Fruit fly (Drosophila melanogaster) whole organism, prepupa: ENCODE measurements around the gene Etl1.

Experiments used
- Blimp-1 ChIP-seq: fragments of 200-800 bp; sonication (Bioruptor generic); optimal IDR thresholded peaks from 3 replicates; lab custom pipeline; 2017; ENCODE audit warnings: missing biosample characterization, missing genetic modification characterization, mild to moderate bottlenecking, moderate library complexity, missing genetic modification reagents
- CG10631 ChIP-seq: fragments of 200-800 bp; sonication (Bioruptor generic); optimal IDR thresholded peaks from 2 replicates; lab custom pipeline; 2016; ENCODE audit warnings: missing biosample characterization, missing genetic modification characterization
- CG10669 ChIP-seq: fragments of 200-800 bp; sonication (Bioruptor generic); optimal IDR thresholded peaks from 3 replicates; lab custom pipeline; 2018; ENCODE audit warnings: missing biosample characterization, mild to moderate bottlenecking, missing genetic modification characterization, moderate library complexity
- CG11294 ChIP-seq: fragments of 200-800 bp; sonication (Bioruptor generic); IDR thresholded peaks from 2 replicates; pipeline ENCODE4 v1.3.6; 2022; ENCODE audit warnings: missing biosample characterization, missing genetic modification characterization
- CG11762 ChIP-seq: fragments of 200-800 bp; sonication (Bioruptor generic); optimal IDR thresholded peaks from 3 replicates; lab custom pipeline; 2016; ENCODE audit warnings: missing biosample characterization, missing genetic modification characterization; ENCODE audit not compliant: insufficient read depth
- CG15336 ChIP-seq: fragments of 200-800 bp; sonication (Bioruptor generic); IDR thresholded peaks from 2 replicates; pipeline ENCODE4 v1.3.6; 2022; ENCODE audit warnings: missing biosample characterization, missing genetic modification characterization
- CG1621 ChIP-seq: fragments of 200-800 bp; sonication (Bioruptor generic); optimal IDR thresholded peaks from 3 replicates; lab custom pipeline; 2018; ENCODE audit warnings: missing biosample characterization, mild to moderate bottlenecking, missing genetic modification characterization
- CG16779 ChIP-seq: fragments of 200-800 bp; sonication (Bioruptor generic); optimal IDR thresholded peaks from 3 replicates; lab custom pipeline; 2017; ENCODE audit warnings: missing biosample characterization, mild to moderate bottlenecking, missing genetic modification characterization
- CG3032 ChIP-seq: fragments of 200-800 bp; optimal IDR thresholded peaks from 2 replicates; lab custom pipeline; 2019; ENCODE audit warnings: missing biosample characterization, mild to moderate bottlenecking, missing genetic modification characterization, moderate library complexity
- CG32006 ChIP-seq: fragments of 200-800 bp; sonication (Bioruptor generic); optimal IDR thresholded peaks from 3 replicates; lab custom pipeline; 2017; ENCODE audit warnings: missing biosample characterization, mild to moderate bottlenecking, missing genetic modification characterization
- CG34406 ChIP-seq: fragments of 200-800 bp; sonication (Bioruptor generic); optimal IDR thresholded peaks from 3 replicates; lab custom pipeline; 2016; ENCODE audit warnings: missing biosample characterization, missing genetic modification characterization
- CG3919 ChIP-seq: fragments of 200-800 bp; sonication (Bioruptor generic); optimal IDR thresholded peaks from 3 replicates; lab custom pipeline; 2016; ENCODE audit warnings: missing biosample characterization, missing genetic modification characterization
- CG4318 ChIP-seq: fragments of 200-800 bp; sonication (Bioruptor generic); optimal IDR thresholded peaks from 3 replicates; lab custom pipeline; 2017; ENCODE audit warnings: missing biosample characterization, mild to moderate bottlenecking, missing genetic modification characterization
- CG6163 ChIP-seq: fragments of 200-800 bp; sonication (Bioruptor generic); IDR thresholded peaks from 3 replicates; pipeline ENCODE4 v1.3.6; 2022; ENCODE audit warnings: missing biosample characterization, missing genetic modification characterization
- CG6276 ChIP-seq: fragments of 200-800 bp; sonication (Bioruptor generic); optimal IDR thresholded peaks from 2 replicates; lab custom pipeline; 2017; ENCODE audit warnings: missing biosample characterization, mild to moderate bottlenecking, missing genetic modification characterization
- CG6792 ChIP-seq: fragments of 200-800 bp; sonication (Bioruptor generic); optimal IDR thresholded peaks from 3 replicates; lab custom pipeline; 2016; ENCODE audit warnings: missing biosample characterization, missing genetic modification characterization
- CG6854 ChIP-seq: fragments of 200-800 bp; sonication (Bioruptor generic); optimal IDR thresholded peaks from 2 replicates; lab custom pipeline; 2017; ENCODE audit warnings: missing biosample characterization, mild to moderate bottlenecking, missing genetic modification characterization
- CG7368 ChIP-seq: fragments of 200-800 bp; sonication (Bioruptor generic); optimal IDR thresholded peaks from 3 replicates; lab custom pipeline; 2016; ENCODE audit warnings: missing biosample characterization, missing genetic modification characterization
- CG8119 ChIP-seq: fragments of 200-800 bp; sonication (Bioruptor generic); IDR thresholded peaks from 3 replicates; pipeline ENCODE4 v1.3.6; 2022; ENCODE audit warnings: missing biosample characterization, missing genetic modification characterization
- CG8319 ChIP-seq: fragments of 200-800 bp; sonication (Bioruptor generic); optimal IDR thresholded peaks from 3 replicates; lab custom pipeline; 2016; ENCODE audit warnings: missing biosample characterization, missing genetic modification characterization
- CG8632 ChIP-seq: fragments of 200-800 bp; sonication (Bioruptor generic); optimal IDR thresholded peaks from 3 replicates; lab custom pipeline; 2016; ENCODE audit warnings: missing biosample characterization, missing genetic modification characterization
- CG9139 ChIP-seq: fragments of 200-800 bp; sonication (Bioruptor generic); optimal IDR thresholded peaks from 3 replicates; lab custom pipeline; 2017; ENCODE audit warnings: missing biosample characterization, mild to moderate bottlenecking, missing genetic modification characterization
- Eip75B ChIP-seq: fragments of 200-800 bp; sonication (Bioruptor generic); optimal IDR thresholded peaks from 3 replicates; lab custom pipeline; 2016; ENCODE audit warnings: missing biosample characterization, missing genetic modification characterization
- Eip78C ChIP-seq: fragments of 200-800 bp; sonication (Bioruptor generic); peaks from one replicate; lab custom pipeline; 2016; ENCODE audit warnings: missing biosample characterization, missing genetic modification characterization
- Ets21C ChIP-seq: fragments of 200-800 bp; sonication (Bioruptor generic); optimal IDR thresholded peaks from 3 replicates; lab custom pipeline; 2016; ENCODE audit warnings: missing biosample characterization, missing genetic modification characterization
- Ets96B ChIP-seq: fragments of 200-800 bp; optimal IDR thresholded peaks from 2 replicates; lab custom pipeline; 2019; ENCODE audit warnings: missing biosample characterization, mild to moderate bottlenecking, missing genetic modification characterization, moderate library complexity
- Gug ChIP-seq: fragments of 200-800 bp; sonication (Bioruptor generic); IDR thresholded peaks from 2 replicates; pipeline ENCODE4 v1.3.6; 2022; ENCODE audit warnings: missing biosample characterization, missing genetic modification characterization
- Hr38 ChIP-seq: sonication (Bioruptor generic); optimal IDR thresholded peaks from 2 replicates; lab custom pipeline; 2016; ENCODE audit warnings: missing biosample characterization, missing genetic modification characterization
- Hr39 ChIP-seq: fragments of 200-800 bp; sonication (Bioruptor generic); optimal IDR thresholded peaks from 2 replicates; lab custom pipeline; 2016; ENCODE audit warnings: missing biosample characterization, missing genetic modification characterization
- Hr4 ChIP-seq: fragments of 200-800 bp; sonication (Bioruptor generic); optimal IDR thresholded peaks from 3 replicates; lab custom pipeline; 2016; ENCODE audit warnings: missing biosample characterization, missing genetic modification characterization
- Met ChIP-seq: fragments of 200-800 bp; sonication (Bioruptor generic); optimal IDR thresholded peaks from 3 replicates; lab custom pipeline; 2016; ENCODE audit warnings: missing biosample characterization, missing genetic modification characterization
- OdsH ChIP-seq: fragments of 200-800 bp; sonication (Bioruptor generic); optimal IDR thresholded peaks from 3 replicates; lab custom pipeline; 2016; ENCODE audit warnings: missing biosample characterization, missing genetic modification characterization
- Smox ChIP-seq: fragments of 200-800 bp; sonication (Bioruptor generic); optimal IDR thresholded peaks from 3 replicates; lab custom pipeline; 2016; ENCODE audit warnings: missing biosample characterization, missing genetic modification characterization
- Sox102F ChIP-seq: fragments of 200-800 bp; sonication (Bioruptor generic); optimal IDR thresholded peaks from 2 replicates; lab custom pipeline; 2016; ENCODE audit warnings: missing biosample characterization, mild to moderate bottlenecking, missing genetic modification characterization
- Sox15 ChIP-seq: fragments of 200-800 bp; sonication (Bioruptor generic); optimal IDR thresholded peaks from 3 replicates; lab custom pipeline; 2016; ENCODE audit warnings: missing biosample characterization, missing genetic modification characterization
- achi ChIP-seq: fragments of 200-800 bp; sonication (Bioruptor generic); optimal IDR thresholded peaks from 3 replicates; lab custom pipeline; 2016; ENCODE audit warnings: missing biosample characterization, missing genetic modification characterization
- acj6 ChIP-seq: fragments of 200-800 bp; sonication (Bioruptor generic); optimal IDR thresholded peaks from 3 replicates; lab custom pipeline; 2016; ENCODE audit warnings: missing biosample characterization, missing genetic modification characterization
- cyc ChIP-seq: fragments of 200-800 bp; sonication (Bioruptor generic); optimal IDR thresholded peaks from 3 replicates; lab custom pipeline; 2016; ENCODE audit warnings: missing biosample characterization, missing genetic modification characterization
- dsx ChIP-seq: fragments of 200-800 bp; optimal IDR thresholded peaks from 3 replicates; lab custom pipeline; 2019; ENCODE audit warnings: missing biosample characterization, mild to moderate bottlenecking, missing genetic modification characterization, moderate library complexity; ENCODE audit not compliant: poor library complexity, severe bottlenecking
- eg ChIP-seq: fragments of 200-800 bp; sonication (Bioruptor generic); IDR thresholded peaks from 3 replicates; pipeline ENCODE4 v1.3.6; 2022; ENCODE audit warnings: missing biosample characterization, missing genetic modification characterization
- fd59A ChIP-seq: fragments of 200-800 bp; sonication (Bioruptor generic); optimal IDR thresholded peaks from 2 replicates; lab custom pipeline; 2017; ENCODE audit warnings: missing biosample characterization, mild to moderate bottlenecking, missing genetic modification characterization, missing genetic modification reagents
- fd85E ChIP-seq: fragments of 200-800 bp; sonication (Bioruptor generic); optimal IDR thresholded peaks from 3 replicates; lab custom pipeline; 2016; ENCODE audit warnings: missing biosample characterization, missing genetic modification characterization
- fkh ChIP-seq: fragments of 200-800 bp; sonication (Bioruptor generic); optimal IDR thresholded peaks from 3 replicates; lab custom pipeline; 2017; ENCODE audit warnings: missing biosample characterization, mild to moderate bottlenecking, missing genetic modification characterization, moderate library complexity
- lz ChIP-seq: fragments of 200-800 bp; sonication (Bioruptor generic); optimal IDR thresholded peaks from 3 replicates; lab custom pipeline; 2016; ENCODE audit warnings: missing biosample characterization, missing genetic modification characterization
- net ChIP-seq: fragments of 200-800 bp; sonication (Bioruptor generic); optimal IDR thresholded peaks from 3 replicates; lab custom pipeline; 2016; ENCODE audit warnings: missing biosample characterization, missing genetic modification characterization
- pdm3 ChIP-seq: fragments of 200-800 bp; sonication (Bioruptor generic); optimal IDR thresholded peaks from 3 replicates; lab custom pipeline; 2016; ENCODE audit warnings: missing biosample characterization, missing genetic modification characterization
- salr ChIP-seq, 2 experiments: fragments of 200-800 bp; sonication (Bioruptor generic); optimal IDR thresholded peaks; 3 replicates each; lab custom pipeline; 2016 to 2018; ENCODE audit warnings: missing biosample characterization in 2 of 2, missing genetic modification characterization in 2 of 2, mild to moderate bottlenecking in 1 of 2
- ss ChIP-seq, 2 experiments: fragments of 200-800 bp; sonication (Bioruptor generic); optimal IDR thresholded peaks; 2 replicates in 1 of 2; 3 replicates in 1 of 2; lab custom pipeline; 2017 to 2018; ENCODE audit warnings: mild to moderate bottlenecking in 2 of 2, missing biosample characterization in 2 of 2, missing genetic modification characterization in 2 of 2, moderate library complexity in 1 of 2
- vri ChIP-seq: fragments of 200-800 bp; sonication (Bioruptor generic); optimal IDR thresholded peaks from 3 replicates; lab custom pipeline; 2016; ENCODE audit warnings: missing biosample characterization, mild to moderate bottlenecking, missing genetic modification characterization

Etl1 gene

DNA sequence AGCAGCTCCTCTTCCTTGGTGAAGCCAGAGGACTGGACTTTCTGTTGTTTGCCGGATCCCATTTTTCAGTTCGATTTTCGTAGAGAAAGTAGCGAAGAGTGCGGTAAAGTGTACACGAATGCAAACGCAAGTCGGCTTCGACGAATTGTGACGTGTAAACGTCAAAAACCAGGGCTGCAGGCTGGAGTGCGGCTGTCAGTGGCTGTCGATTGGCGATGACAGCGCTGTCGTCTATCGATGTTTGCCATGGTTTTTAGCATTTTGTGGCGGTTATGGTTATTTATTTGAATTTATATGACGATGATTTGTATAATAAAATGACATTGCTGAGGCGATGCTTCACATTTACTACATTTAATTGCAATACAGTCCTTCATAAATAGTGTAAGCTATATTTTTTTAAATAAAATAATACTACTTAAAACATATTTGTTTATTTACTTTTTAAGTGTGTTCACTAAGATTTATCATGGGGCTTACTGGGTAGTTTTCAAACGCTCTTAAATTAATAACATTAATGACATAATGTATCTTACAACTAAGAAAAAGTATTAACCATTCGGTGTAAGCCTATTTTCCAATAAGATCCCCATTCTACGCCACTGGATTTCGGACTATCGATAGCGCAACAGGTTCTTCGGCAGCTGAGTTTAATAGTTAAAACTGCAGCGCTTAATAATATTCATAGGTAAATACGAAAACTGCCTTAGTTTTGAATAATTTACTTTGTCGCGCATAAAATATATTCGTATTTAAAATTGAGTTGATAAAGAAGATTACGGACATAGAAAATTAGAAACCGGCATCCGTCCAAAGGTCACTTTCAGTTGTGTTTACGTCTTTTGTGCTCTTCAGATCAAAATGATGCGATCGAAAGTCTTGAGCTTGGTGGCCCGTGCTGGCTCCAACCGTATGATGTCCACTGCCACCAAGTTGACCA lies 5.9 kb upstream of the Etl1 start, which contains the start of the genes CG5885 and CG4598:
TSS of gene CG5885 (minus strand) at position 311 of the 940 bp plus-strand sequence.
TSS of gene CG4598 (plus strand) at position 599 of the 940 bp plus-strand sequence.
- peak; percentile 83 to 86 for TF ChIP-seq ss (GFP tag; optimal IDR thresholded peaks at IDR 0.05; lab: Kevin White, UChicago)
- TF ChIP-seq CG10631 (GFP tag; lab: Kevin White, UChicago) = peak; percentile 84
- TF ChIP-seq CG11762 (GFP tag; lab: Kevin White, UChicago) = peak; percentile 47
- peak; percentile 45 for TF ChIP-seq fkh (GFP tag; lab: Kevin White, UChicago)
- TF ChIP-seq Sox102F (GFP tag; lab: Kevin White, UChicago) = peak; percentile 71
- TF ChIP-seq CG3919 (GFP tag; lab: Kevin White, UChicago) = peak; percentile 76
- peak; percentile 56 for TF ChIP-seq Sox15
- TF ChIP-seq pdm3 = peak; percentile 78
- peak; percentile 7 for TF ChIP-seq Hr38 (GFP tag; lab: Kevin White, UChicago)
- no peak for TF ChIP-seq fd85E
- peak; percentile 53 for TF ChIP-seq CG10669 (GFP tag; lab: Kevin White, UChicago)
- peak; percentile 29; the same call in 1 of the 2 replicates for TF ChIP-seq CG11294 (GFP tag; lab: Robert Waterston, UW)
- TF ChIP-seq acj6 (GFP tag; lab: Kevin White, UChicago) = peak; percentile 76
- TF ChIP-seq CG9139 (GFP tag; lab: Kevin White, UChicago) = peak; percentile 85
- peak; percentile 63 for TF ChIP-seq CG3032 (tag; lab: Kevin White, UChicago)
- peak; percentile 73 for TF ChIP-seq CG32006 (GFP tag; lab: Kevin White, UChicago)
- TF ChIP-seq achi (GFP tag; lab: Kevin White, UChicago) = peak; percentile 100
- TF ChIP-seq Met (GFP tag; lab: Kevin White, UChicago) = peak; percentile 80
- TF ChIP-seq Gug (GFP tag; lab: Robert Waterston, UW) = peak; percentile 46
- peak; percentile 54 for TF ChIP-seq vri (GFP tag; lab: Kevin White, UChicago)
- peak; percentile 79 for TF ChIP-seq CG34406 (GFP tag; lab: Kevin White, UChicago)
- peak; percentile 35 for TF ChIP-seq dsx
- peak; percentile 73 for TF ChIP-seq CG6792 (GFP tag; lab: Kevin White, UChicago)
- TF ChIP-seq salr (GFP tag; optimal IDR thresholded peaks at IDR 0.05; lab: Kevin White, UChicago) = peak in 1 of 2 experiments; percentile 79
- no peak; the same call in none of the 2 replicates for TF ChIP-seq CG15336 (GFP tag; lab: Robert Waterston, UW)
- TF ChIP-seq Smox = peak; percentile 76
- TF ChIP-seq CG6854 (GFP tag; lab: Kevin White, UChicago) = peak; percentile 7
- TF ChIP-seq eg = peak; percentile 80
- TF ChIP-seq net = peak; percentile 87
- peak; percentile 76 for TF ChIP-seq CG6163 (GFP tag; lab: Robert Waterston, UW)
- TF ChIP-seq Blimp-1 (GFP tag; lab: Kevin White, UChicago) = peak; percentile 50
- peak; percentile 80 for TF ChIP-seq CG16779 (tag; lab: Kevin White, UChicago)
- TF ChIP-seq CG6276 (GFP tag; lab: Kevin White, UChicago) = peak; percentile 90
- TF ChIP-seq CG8119 (GFP tag; lab: Robert Waterston, UW) = peak; percentile 73
- peak; percentile 62 for TF ChIP-seq CG8632 (GFP tag; lab: Kevin White, UChicago)
- peak; percentile 89 for TF ChIP-seq Hr4
- TF ChIP-seq CG7368 (GFP tag; lab: Kevin White, UChicago) = peak; percentile 50
- TF ChIP-seq cyc (GFP tag; lab: Kevin White, UChicago) = peak; percentile 55
- TF ChIP-seq fd59A (GFP tag; lab: Kevin White, UChicago) = peak; percentile 32
- TF ChIP-seq Hr39 (GFP tag; lab: Kevin White, UChicago) = peak; percentile 75
- peak; percentile 75 for TF ChIP-seq Eip75B
- peak; percentile 84 for TF ChIP-seq Eip78C
- TF ChIP-seq CG8319 (GFP tag; lab: Kevin White, UChicago) = peak; percentile 48
- peak; percentile 57 for TF ChIP-seq Ets21C
- peak; percentile 21 for TF ChIP-seq CG1621
- peak; percentile 8 for TF ChIP-seq CG4318
- peak; percentile 58 for TF ChIP-seq Ets96B (tag; lab: Kevin White, UChicago)
- TF ChIP-seq OdsH = peak; percentile 79
- TF ChIP-seq lz (GFP tag; lab: Kevin White, UChicago) = peak; percentile 77
